Fruit fly (Drosophila melanogaster) whole organism, embryonic: Measurements from ENCODE around the gene mRpL14.

Experiments used
- Adf1 ChIP-seq: fragments of 200-800 bp; sonication (Bioruptor generic); IDR thresholded peaks from 2 replicates; pipeline ENCODE4 v1.3.6; 2022; ENCODE audit warnings: missing biosample characterization, missing genetic modification characterization
- BEAF-32 ChIP-seq: fragments of 200-800 bp; sonication (Bioruptor generic); optimal IDR thresholded peaks from 3 replicates; lab custom pipeline; 2017; ENCODE audit warnings: missing biosample characterization, missing genetic modification characterization, mild to moderate bottlenecking, moderate library complexity, missing genetic modification reagents
- Blimp-1 ChIP-seq: fragments of 200-800 bp; sonication (Bioruptor generic); optimal IDR thresholded peaks from 3 replicates; lab custom pipeline; 2018; ENCODE audit warnings: missing biosample characterization, missing genetic modification characterization, mild to moderate bottlenecking, moderate library complexity, missing genetic modification reagents
- Bteb2 ChIP-seq: fragments of 200-800 bp; sonication (Bioruptor generic); optimal IDR thresholded peaks from 2 replicates; lab custom pipeline; 2016; ENCODE audit warnings: missing biosample characterization, missing genetic modification characterization
- CG1024 ChIP-seq: fragments of 200-800 bp; sonication (Bioruptor generic); IDR thresholded peaks from 2 replicates; pipeline ENCODE4 v1.3.6; 2022; ENCODE audit warnings: missing biosample characterization, missing genetic modification characterization
- CG13775 ChIP-seq: fragments of 200-800 bp; sonication (Bioruptor generic); optimal IDR thresholded peaks from 3 replicates; lab custom pipeline; 2017; ENCODE audit warnings: missing biosample characterization, mild to moderate bottlenecking, missing genetic modification characterization
- CG15269 ChIP-seq: fragments of 200-800 bp; sonication (Bioruptor generic); optimal IDR thresholded peaks from 2 replicates; lab custom pipeline; 2018; ENCODE audit warnings: missing biosample characterization, mild to moderate bottlenecking, missing genetic modification characterization, moderate library complexity
- CG17568 ChIP-seq: fragments of 200-800 bp; sonication (Bioruptor generic); optimal IDR thresholded peaks from 2 replicates; lab custom pipeline; 2018; ENCODE audit warnings: missing biosample characterization, mild to moderate bottlenecking, missing genetic modification characterization, moderate library complexity
- CG18262 ChIP-seq: fragments of 200-800 bp; optimal IDR thresholded peaks from 3 replicates; lab custom pipeline; 2019; ENCODE audit warnings: missing biosample characterization, mild to moderate bottlenecking, missing genetic modification characterization, moderate library complexity
- CG2120 ChIP-seq: fragments of 200-800 bp; sonication (Bioruptor generic); optimal IDR thresholded peaks from 3 replicates; lab custom pipeline; 2016; ENCODE audit warnings: missing biosample characterization, missing genetic modification characterization
- CG2199 ChIP-seq: fragments of 200-800 bp; sonication (Bioruptor generic); IDR thresholded peaks from 3 replicates; pipeline ENCODE4 v1.3.6; 2022; ENCODE audit warnings: missing biosample characterization, missing genetic modification characterization
- CG2202 ChIP-seq: fragments of 200-800 bp; sonication (Bioruptor generic); optimal IDR thresholded peaks from 2 replicates; lab custom pipeline; 2018; ENCODE audit warnings: missing biosample characterization, mild to moderate bottlenecking, missing genetic modification characterization
- CG3407 ChIP-seq: fragments of 200-800 bp; sonication (Bioruptor generic); optimal IDR thresholded peaks from 2 replicates; lab custom pipeline; 2018; ENCODE audit warnings: missing biosample characterization, mild to moderate bottlenecking, missing genetic modification characterization
- CG3847 ChIP-seq: fragments of 200-800 bp; sonication (Bioruptor generic); IDR thresholded peaks from 2 replicates; pipeline ENCODE4 v1.3.6; 2022; ENCODE audit warnings: missing biosample characterization, missing genetic modification characterization
- CG4617 ChIP-seq: fragments of 200-800 bp; sonication (Bioruptor generic); optimal IDR thresholded peaks from 3 replicates; lab custom pipeline; 2016; ENCODE audit warnings: missing biosample characterization, missing genetic modification characterization, borderline replicate concordance
- CG4730 ChIP-seq: fragments of 200-800 bp; sonication (Bioruptor generic); IDR thresholded peaks from 2 replicates; pipeline ENCODE4 v1.3.6; 2022; ENCODE audit warnings: missing biosample characterization, missing genetic modification characterization
- CG7786 ChIP-seq: fragments of 200-800 bp; sonication (Bioruptor generic); optimal IDR thresholded peaks from 2 replicates; lab custom pipeline; 2016; ENCODE audit warnings: missing biosample characterization, missing genetic modification characterization
- CG8359 ChIP-seq: fragments of 200-800 bp; sonication (Bioruptor generic); optimal IDR thresholded peaks from 2 replicates; lab custom pipeline; 2017; ENCODE audit warnings: missing biosample characterization, mild to moderate bottlenecking, missing genetic modification characterization, borderline replicate concordance
- CG8944 ChIP-seq: fragments of 200-800 bp; sonication (Bioruptor generic); optimal IDR thresholded peaks from 3 replicates; lab custom pipeline; 2016; ENCODE audit warnings: missing biosample characterization, missing genetic modification characterization
- CG9932 ChIP-seq: fragments of 200-800 bp; sonication (Bioruptor generic); IDR thresholded peaks from 2 replicates; pipeline ENCODE4 v1.3.6; 2022; ENCODE audit warnings: missing biosample characterization, missing genetic modification characterization
- CHES-1-like ChIP-seq: fragments of 200-800 bp; sonication (Bioruptor generic); optimal IDR thresholded peaks from 2 replicates; lab custom pipeline; 2016; ENCODE audit warnings: missing biosample characterization, missing genetic modification characterization
- Doc2 ChIP-seq: fragments of 200-800 bp; sonication (Bioruptor generic); IDR thresholded peaks from 2 replicates; pipeline ENCODE4 v1.3.6; 2022; ENCODE audit warnings: missing biosample characterization, missing genetic modification characterization
- Dref ChIP-seq: fragments of 200-800 bp; sonication (Bioruptor generic); IDR thresholded peaks from 2 replicates; pipeline ENCODE4 v1.3.6; 2022; ENCODE audit warnings: missing biosample characterization, missing genetic modification characterization
- E2f1 ChIP-seq: fragments of 200-800 bp; sonication (Bioruptor generic); IDR thresholded peaks from 2 replicates; pipeline ENCODE4 v1.3.6; 2022; ENCODE audit warnings: missing biosample characterization, missing genetic modification characterization
- HHEX ChIP-seq: fragments of 200-800 bp; sonication (Bioruptor generic); optimal IDR thresholded peaks from 3 replicates; lab custom pipeline; 2017; ENCODE audit warnings: missing biosample characterization, mild to moderate bottlenecking, missing genetic modification characterization, missing genetic modification reagents
- HLHmδ ChIP-seq: fragments of 200-800 bp; sonication (Bioruptor generic); optimal IDR thresholded peaks from 2 replicates; lab custom pipeline; 2018; ENCODE audit warnings: missing biosample characterization, mild to moderate bottlenecking, missing genetic modification characterization, moderate library complexity
- HmgZ ChIP-seq: fragments of 200-800 bp; sonication (Bioruptor generic); optimal IDR thresholded peaks from 2 replicates; lab custom pipeline; 2018; ENCODE audit warnings: missing biosample characterization, mild to moderate bottlenecking, missing genetic modification characterization
- Hr3 ChIP-seq: fragments of 200-800 bp; sonication (Bioruptor generic); optimal IDR thresholded peaks from 3 replicates; lab custom pipeline; 2016; ENCODE audit warnings: missing biosample characterization, missing genetic modification characterization
- Hr51 ChIP-seq, 2 experiments: fragments of 200-800 bp; sonication (Bioruptor generic); optimal IDR thresholded peaks; 2 replicates in 1 of 2; 3 replicates in 1 of 2; lab custom pipeline; 2016 to 2018; ENCODE audit warnings: missing biosample characterization in 2 of 2, missing genetic modification characterization in 2 of 2, mild to moderate bottlenecking in 1 of 2, moderate library complexity in 1 of 2
- Mes4 ChIP-seq: fragments of 200-800 bp; sonication (Bioruptor generic); optimal IDR thresholded peaks from 2 replicates; lab custom pipeline; 2016; ENCODE audit warnings: missing biosample characterization, missing genetic modification characterization
- Mrtf ChIP-seq: fragments of 200-800 bp; sonication (Bioruptor generic); IDR thresholded peaks from 3 replicates; pipeline ENCODE4 v1.3.6; 2022; ENCODE audit warnings: missing biosample characterization, missing genetic modification characterization
- Nf-YB ChIP-seq: fragments of 200-800 bp; sonication (Bioruptor generic); optimal IDR thresholded peaks from 3 replicates; lab custom pipeline; 2019; ENCODE audit warnings: missing biosample characterization, mild to moderate bottlenecking, missing genetic modification characterization, moderate library complexity
- Nf-YC ChIP-seq: fragments of 200-800 bp; optimal IDR thresholded peaks from 3 replicates; lab custom pipeline; 2019; ENCODE audit warnings: missing biosample characterization, mild to moderate bottlenecking, missing genetic modification characterization, moderate library complexity
- Six4 ChIP-seq: fragments of 200-800 bp; sonication (Bioruptor generic); optimal IDR thresholded peaks from 2 replicates; lab custom pipeline; 2016; ENCODE audit warnings: missing biosample characterization, missing genetic modification characterization
- Usf ChIP-seq: fragments of 200-800 bp; sonication (Bioruptor generic); optimal IDR thresholded peaks from 2 replicates; lab custom pipeline; 2017; ENCODE audit warnings: missing genotype, missing biosample characterization, missing genetic modification characterization
- ato ChIP-seq: fragments of 200-800 bp; sonication (Bioruptor generic); IDR thresholded peaks from 2 replicates; pipeline ENCODE4 v1.3.6; 2022; ENCODE audit warnings: missing biosample characterization, missing genetic modification characterization; ENCODE audit not compliant: partially characterized antibody
- btn ChIP-seq: fragments of 200-800 bp; sonication (Bioruptor generic); optimal IDR thresholded peaks from 2 replicates; lab custom pipeline; 2016; ENCODE audit warnings: missing biosample characterization, missing genetic modification characterization
- cas ChIP-seq: fragments of 200-800 bp; sonication (Bioruptor generic); IDR thresholded peaks from 2 replicates; pipeline ENCODE4 v1.3.6; 2022; ENCODE audit warnings: missing biosample characterization, missing genetic modification characterization
- danr ChIP-seq: fragments of 200-800 bp; sonication (Bioruptor generic); IDR thresholded peaks from 2 replicates; pipeline ENCODE4 v1.3.6; 2022; ENCODE audit warnings: missing biosample characterization, missing genetic modification characterization
- disco-r ChIP-seq: fragments of 200-800 bp; sonication (Bioruptor generic); optimal IDR thresholded peaks from 2 replicates; lab custom pipeline; 2016; ENCODE audit warnings: missing biosample characterization, missing genetic modification characterization
- dm ChIP-seq: fragments of 200-800 bp; sonication (Bioruptor generic); optimal IDR thresholded peaks from 3 replicates; lab custom pipeline; 2016; ENCODE audit warnings: missing biosample characterization, missing genetic modification characterization
- klu ChIP-seq: fragments of 200-800 bp; sonication (Bioruptor generic); IDR thresholded peaks from 2 replicates; pipeline ENCODE4 v1.3.6; 2022; ENCODE audit warnings: missing biosample characterization, missing genetic modification characterization
- p53 ChIP-seq: fragments of 200-800 bp; sonication (Bioruptor generic); optimal IDR thresholded peaks from 2 replicates; lab custom pipeline; 2016; ENCODE audit warnings: missing biosample characterization, missing genetic modification characterization
- scrt ChIP-seq: fragments of 200-800 bp; sonication (Bioruptor generic); optimal IDR thresholded peaks from 2 replicates; lab custom pipeline; 2018; ENCODE audit warnings: missing biosample characterization, mild to moderate bottlenecking, missing genetic modification characterization, moderate library complexity
- sens-2 ChIP-seq: fragments of 200-800 bp; sonication (Bioruptor generic); IDR thresholded peaks from 2 replicates; pipeline ENCODE4 v1.3.6; 2022; ENCODE audit warnings: missing biosample characterization, missing genetic modification characterization
- sqz ChIP-seq: fragments of 200-800 bp; sonication (Bioruptor generic); optimal IDR thresholded peaks from 3 replicates; lab custom pipeline; 2018; ENCODE audit warnings: missing biosample characterization, mild to moderate bottlenecking, missing genetic modification characterization
- sr ChIP-seq: fragments of 200-800 bp; sonication (Bioruptor generic); IDR thresholded peaks from 3 replicates; pipeline ENCODE4 v1.3.6; 2022; ENCODE audit warnings: missing biosample characterization, missing genetic modification characterization
- stc ChIP-seq: fragments of 200-800 bp; sonication (Bioruptor generic); IDR thresholded peaks from 2 replicates; pipeline ENCODE4 v1.3.6; 2022; ENCODE audit warnings: missing biosample characterization, missing genetic modification characterization

The mRpL14 gene

dm6 chrX:2296230-2297044 is 48.0 kb downstream of the mRpL14 start (continued):
- TF ChIP-seq CG15269 (tag; lab: Kevin White, UChicago) (peak; percentile 94), CHES-1-like (GFP tag; lab: Kevin White, UChicago) (peak; percentile 95), sqz (GFP tag; lab: Kevin White, UChicago) (peak; percentile 94), p53 (peak; percentile 89), BEAF-32 (GFP tag; lab: Kevin White, UChicago) (peak; percentile 7), disco-r (GFP tag; lab: Kevin White, UChicago) (peak; percentile 89), Usf (peak; percentile 94), CG2120 (GFP tag; lab: Kevin White, UChicago) (peak; percentile 94), CG7786 (peak; percentile 96), CG3847 (GFP tag; lab: Robert Waterston, UW) (peak; percentile 83), CG4730 (GFP tag; lab: Robert Waterston, UW) (no peak; the same call in none of the 2 replicates), CG2199 (no peak), sr (GFP tag; lab: Robert Waterston, UW) (no peak), Six4 (GFP tag; lab: Kevin White, UChicago) (peak; percentile 93), cas (GFP tag; lab: Robert Waterston, UW) (peak; percentile 52; the same call in 1 of the 2 replicates), E2f1 (GFP tag; lab: Robert Waterston, UW) (peak; percentile 64; the same call in 1 of the 2 replicates), Adf1 (peak; percentile 59), CG13775 (GFP tag; lab: Kevin White, UChicago) (peak; percentile 94), CG9932 (GFP tag; lab: Robert Waterston, UW) (peak; percentile 73), Bteb2 (GFP tag; lab: Kevin White, UChicago) (peak; percentile 85), ato (GFP tag; lab: Robert Waterston, UW) (no peak), CG3407 (GFP tag; lab: Kevin White, UChicago) (peak; percentile 86), CG2202 (peak; percentile 86), btn (GFP tag; lab: Kevin White, UChicago) (peak; percentile 88), CG18262 (tag; lab: Kevin White, UChicago) (peak; percentile 98), Hr51 (GFP tag; optimal IDR thresholded peaks at IDR 0.05; lab: Kevin White, UChicago) (peak; percentile 88 to 95), Doc2 (GFP tag; lab: Robert Waterston, UW) (peak; percentile 55; the same call in 1 of the 2 replicates), Nf-YB (GFP tag; lab: Kevin White, UChicago) (peak; percentile 83), HmgZ (peak; percentile 90), HLHmδ (GFP tag; lab: Kevin White, UChicago) (no peak), danr (GFP tag; lab: Robert Waterston, UW) (peak; percentile 76), CG8359 (peak; percentile 88), klu (peak; percentile 77), stc (GFP tag; lab: Robert Waterston, UW) (peak; percentile 70), scrt (peak; percentile 83), Nf-YC (tag; lab: Kevin White, UChicago) (peak; percentile 84), Dref (GFP tag; lab: Robert Waterston, UW) (no peak), sens-2 (peak; percentile 55; the same call in 1 of the 2 replicates), Mes4 (peak; percentile 93), Blimp-1 (GFP tag; lab: Kevin White, UChicago) (peak; percentile 93), Hr3 (peak; percentile 91), CG17568 (GFP tag; lab: Kevin White, UChicago) (peak; percentile 85), CG1024 (GFP tag; lab: Robert Waterston, UW) (no peak), CG8944 (GFP tag; lab: Kevin White, UChicago) (peak; percentile 95), CG4617 (GFP tag; lab: Kevin White, UChicago) (peak; percentile 75), Mrtf (peak; percentile 80), HHEX (GFP tag; lab: Kevin White, UChicago) (peak; percentile 94), dm (GFP tag; lab: Kevin White, UChicago) (peak; percentile 91)
